Fruit fly (Drosophila melanogaster): ENCODE data around the gene Prat.

Prat gene

DNA sequence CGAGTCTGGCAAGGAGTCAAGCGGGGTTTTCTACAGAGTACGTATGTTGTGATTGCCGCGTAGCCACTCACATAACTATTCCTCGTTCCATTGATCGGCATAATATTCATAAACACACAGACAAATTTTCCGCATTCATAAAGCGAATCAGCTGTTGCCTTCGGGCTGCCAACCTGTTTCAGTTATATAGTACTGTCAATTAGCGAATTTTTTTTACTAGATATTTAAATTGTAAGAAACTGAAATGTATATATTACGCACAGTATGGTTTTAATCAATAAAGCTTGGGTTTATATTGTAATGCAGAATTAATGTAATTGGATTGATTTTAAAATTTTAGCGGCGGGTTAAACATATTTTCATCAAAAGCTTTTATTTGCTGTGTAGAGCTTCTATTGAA lies 1.6 kb upstream of the Prat start, which contains the start of gene Rfk:
Rfk (minus strand) TSS at position 152 of the 400 bp plus-strand sequence.
- TF ChIP-seq h (optimal IDR thresholded peaks at IDR 0.05), result no peak
- TF ChIP-seq Sin3A (optimal IDR thresholded peaks at IDR 0.05), result no peak
- no peak for TF ChIP-seq ttk (optimal IDR thresholded peaks at IDR 0.05)
- no peak for TF ChIP-seq Myc (optimal IDR thresholded peaks at IDR 0.05)
- TF ChIP-seq insv (optimal IDR thresholded peaks at IDR 0.05), result no peak
- no peak for TF ChIP-seq psq (optimal IDR thresholded peaks at IDR 0.05)

dm6 chr3R:7907311-7907710 lies 4.3 kb downstream of the Prat start, which contains the start of the genes Taf7 and EMC1:
Gene Taf7 (plus strand): TSS chr3R:7907333.
Gene EMC1 (minus strand): TSS chr3R:7907363.
- TF ChIP-seq Myc (optimal IDR thresholded peaks at IDR 0.05) (no peak), Sin3A (optimal IDR thresholded peaks at IDR 0.05) (peak; percentile 57), h (optimal IDR thresholded peaks at IDR 0.05) (no peak), insv (optimal IDR thresholded peaks at IDR 0.05) (no peak), psq (optimal IDR thresholded peaks at IDR 0.05) (no peak), ttk (optimal IDR thresholded peaks at IDR 0.05) (no peak)

- TF ChIP-seq Myc (optimal IDR thresholded peaks at IDR 0.05), result no peak
- TF ChIP-seq psq (optimal IDR thresholded peaks at IDR 0.05), result no peak
- no peak for TF ChIP-seq Sin3A (optimal IDR thresholded peaks at IDR 0.05)
- TF ChIP-seq h (optimal IDR thresholded peaks at IDR 0.05), result no peak
- TF ChIP-seq insv (optimal IDR thresholded peaks at IDR 0.05), result no peak
- TF ChIP-seq ttk (optimal IDR thresholded peaks at IDR 0.05), result no peak
Observed at dm6 chr3R:7902313-7902872, 9.2 kb downstream of the Prat start, which contains the start of gene mRpS9. Gene mRpS9 (minus strand): TSS chr3R:7902667.

DNA sequence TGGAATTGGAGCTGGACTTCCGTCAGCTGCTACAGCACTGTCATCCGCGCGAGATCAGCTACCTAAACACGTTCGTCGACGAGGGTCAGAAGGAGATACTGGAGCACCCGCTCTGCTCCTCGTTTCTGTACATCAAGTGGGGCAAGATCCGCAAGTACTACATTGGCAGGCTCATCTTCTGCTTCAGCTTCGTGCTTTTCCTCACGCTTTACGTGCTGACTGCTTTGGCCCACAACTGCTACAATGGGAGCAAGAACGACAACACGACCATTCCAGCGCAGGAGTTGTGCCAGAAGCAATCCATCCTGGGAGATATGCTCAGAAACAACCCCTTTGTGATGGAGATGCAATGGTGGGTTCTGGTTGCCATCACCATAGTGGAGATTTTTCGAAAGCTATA lies 12.3 kb downstream of the Prat start:
- TF ChIP-seq psq (optimal IDR thresholded peaks at IDR 0.05) (no peak), insv (optimal IDR thresholded peaks at IDR 0.05) (no peak), Myc (optimal IDR thresholded peaks at IDR 0.05) (no peak), h (optimal IDR thresholded peaks at IDR 0.05) (no peak), ttk (optimal IDR thresholded peaks at IDR 0.05) (no peak), Sin3A (optimal IDR thresholded peaks at IDR 0.05) (no peak)

DNA sequence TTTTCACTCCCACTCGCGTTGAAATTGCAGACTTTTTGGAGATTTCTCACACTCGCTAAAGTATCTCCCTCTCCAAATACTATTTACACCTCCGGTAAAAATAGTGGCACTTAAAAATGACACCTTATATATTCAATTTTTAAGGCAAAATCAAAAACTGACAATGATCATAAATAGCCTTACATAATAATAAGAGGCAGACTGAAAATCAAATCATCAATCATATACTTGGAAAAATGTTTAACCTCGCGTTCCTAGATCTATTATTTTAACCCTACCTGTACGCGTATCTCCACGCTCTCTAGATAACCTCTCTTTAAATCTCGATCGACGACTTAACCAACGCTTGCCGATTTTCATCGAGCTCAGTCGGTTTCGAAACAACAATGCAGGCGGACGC lies 16.1 kb downstream of the Prat start:
- TF ChIP-seq h (optimal IDR thresholded peaks at IDR 0.05), result no peak
- no peak for TF ChIP-seq psq (optimal IDR thresholded peaks at IDR 0.05)
- TF ChIP-seq insv (optimal IDR thresholded peaks at IDR 0.05), result no peak
- no peak for TF ChIP-seq ttk (optimal IDR thresholded peaks at IDR 0.05)
- no peak for TF ChIP-seq Sin3A (optimal IDR thresholded peaks at IDR 0.05)
- no peak for TF ChIP-seq Myc (optimal IDR thresholded peaks at IDR 0.05)

dm6 chr3R:7894586-7894985 lies 17.0 kb downstream of the Prat start:
- no peak for TF ChIP-seq insv (optimal IDR thresholded peaks at IDR 0.05)
- TF ChIP-seq Myc (optimal IDR thresholded peaks at IDR 0.05), result no peak
- no peak for TF ChIP-seq h (optimal IDR thresholded peaks at IDR 0.05)
- TF ChIP-seq psq (optimal IDR thresholded peaks at IDR 0.05), result no peak
- TF ChIP-seq ttk (optimal IDR thresholded peaks at IDR 0.05), result no peak
- no peak for TF ChIP-seq Sin3A (optimal IDR thresholded peaks at IDR 0.05)

DNA sequence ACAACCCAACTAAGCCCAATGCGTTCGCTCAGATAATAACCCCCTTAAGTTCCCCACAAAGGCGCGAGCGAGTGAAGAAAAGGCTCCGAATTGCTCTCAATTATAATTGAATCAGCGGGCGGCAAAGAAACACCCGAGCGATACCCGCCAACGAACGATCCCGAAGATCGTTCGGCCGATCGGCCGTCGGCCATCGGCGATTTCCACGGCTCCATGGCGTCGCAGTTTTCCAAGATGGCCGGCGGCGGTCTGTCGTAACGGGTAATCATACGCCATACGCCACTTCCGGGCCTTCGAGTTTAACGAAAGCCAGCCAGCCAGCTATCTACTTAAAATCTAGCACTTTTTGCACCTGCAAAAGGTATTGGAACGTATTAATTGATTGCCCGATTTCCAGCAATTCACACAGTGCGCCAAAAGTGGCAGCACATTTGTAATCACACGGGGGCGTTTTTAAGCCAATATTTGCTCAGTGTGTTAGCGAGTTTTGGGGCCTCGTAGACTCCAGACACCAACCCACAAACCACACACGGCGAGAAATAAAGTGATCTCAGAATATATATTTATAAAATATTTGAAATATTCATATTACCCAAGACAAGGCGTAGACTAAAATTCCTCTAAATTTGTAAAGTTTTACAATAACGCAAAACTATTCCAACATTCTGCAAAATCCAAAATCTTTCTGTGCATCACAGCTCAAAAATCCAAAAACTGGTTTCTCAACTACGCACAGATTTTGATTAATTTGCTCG lies 19.2 kb downstream of the Prat start:
- TF ChIP-seq ttk (optimal IDR thresholded peaks at IDR 0.05) (no peak), Myc (optimal IDR thresholded peaks at IDR 0.05) (no peak), psq (optimal IDR thresholded peaks at IDR 0.05) (no peak), insv (optimal IDR thresholded peaks at IDR 0.05) (no peak), Sin3A (optimal IDR thresholded peaks at IDR 0.05) (no peak), h (optimal IDR thresholded peaks at IDR 0.05) (no peak)

DNA sequence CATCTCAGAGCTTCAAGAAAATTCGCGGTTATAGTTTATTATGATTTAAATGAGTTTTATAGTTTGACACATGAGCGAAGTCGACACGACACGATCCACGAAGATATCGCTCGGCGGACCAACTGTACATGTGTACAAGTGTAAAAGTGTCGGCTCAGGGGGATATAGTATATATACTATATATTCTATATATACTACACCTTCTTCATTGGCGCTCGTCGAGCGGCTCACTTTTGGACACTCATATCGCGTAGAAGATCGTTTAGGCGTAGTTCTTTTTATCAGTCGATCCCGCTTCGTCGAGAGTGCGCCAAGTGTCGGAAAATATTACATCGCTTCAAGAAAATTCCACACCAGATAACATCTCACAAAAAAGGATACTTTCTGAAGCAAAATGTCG lies 20.5 kb downstream of the Prat start, which contains the start of gene wtrw:
wtrw (plus strand) TSS at position 301 of the 400 bp plus-strand sequence.
- TF ChIP-seq Myc (optimal IDR thresholded peaks at IDR 0.05) (no peak), Sin3A (optimal IDR thresholded peaks at IDR 0.05) (no peak), psq (optimal IDR thresholded peaks at IDR 0.05) (no peak), h (optimal IDR thresholded peaks at IDR 0.05) (no peak)

DNA sequence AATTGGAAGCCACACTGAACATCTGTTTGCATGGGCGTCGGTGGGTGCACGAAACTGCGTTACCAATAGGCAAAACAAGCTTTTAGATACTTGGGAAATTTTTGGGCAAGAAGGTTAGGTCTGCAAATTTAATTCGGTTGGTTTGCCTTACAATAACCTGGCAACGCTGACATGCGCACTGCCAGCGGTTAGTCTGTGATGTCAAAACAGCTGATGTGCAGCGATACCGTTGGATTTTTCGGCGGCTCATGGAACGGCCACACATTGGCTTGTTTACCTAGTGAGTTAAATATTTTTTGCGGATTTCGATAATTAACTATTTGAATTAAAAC lies 24.8 kb downstream of the Prat start, which contains the start of gene ArgRS-m:
ArgRS-m (plus strand) TSS at position 187 of the 332 bp plus-strand sequence.
- TF ChIP-seq insv (optimal IDR thresholded peaks at IDR 0.05), result no peak
- no peak for TF ChIP-seq h (optimal IDR thresholded peaks at IDR 0.05)
- no peak for TF ChIP-seq Myc (optimal IDR thresholded peaks at IDR 0.05)
- TF ChIP-seq Sin3A (optimal IDR thresholded peaks at IDR 0.05), result no peak
- TF ChIP-seq ttk (optimal IDR thresholded peaks at IDR 0.05), result no peak

- TF ChIP-seq ttk (optimal IDR thresholded peaks at IDR 0.05), result no peak
- TF ChIP-seq h (optimal IDR thresholded peaks at IDR 0.05), result no peak
- TF ChIP-seq Myc (optimal IDR thresholded peaks at IDR 0.05), result no peak
- TF ChIP-seq Sin3A (optimal IDR thresholded peaks at IDR 0.05), result no peak
- TF ChIP-seq psq (optimal IDR thresholded peaks at IDR 0.05), result no peak
- no peak for TF ChIP-seq insv (optimal IDR thresholded peaks at IDR 0.05)
Observed at dm6 chr3R:7886167-7886858, 25.3 kb downstream of the Prat start, which contains the start of gene CG17816. Gene CG17816 (minus strand): TSS chr3R:7886733.

dm6 chr3R:7884433-7884832 lies 27.1 kb downstream of the Prat start:
- TF ChIP-seq Myc (optimal IDR thresholded peaks at IDR 0.05) (no peak), ttk (optimal IDR thresholded peaks at IDR 0.05) (no peak), h (optimal IDR thresholded peaks at IDR 0.05) (no peak), Sin3A (optimal IDR thresholded peaks at IDR 0.05) (no peak), psq (optimal IDR thresholded peaks at IDR 0.05) (no peak), insv (optimal IDR thresholded peaks at IDR 0.05) (no peak)

Measured in Kc167 (cell line).